Worm (Caenorhabditis elegans) whole organism, L2 larva: ENCODE data around the gene exc-9.

Source experiments
- C34F6.9 ChIP-seq: fragments of 150-350 bp; optimal IDR thresholded peaks from 2 replicates; lab custom pipeline; 2014; ENCODE audit warnings: missing biosample characterization, missing genetic modification characterization
- F13H6.1 ChIP-seq: sonication (generic microtip); optimal IDR thresholded peaks from 2 replicates; lab custom pipeline; 2016; ENCODE audit warnings: missing genetic modification characterization, missing compliant biosample characterization
- R02D3.7 ChIP-seq: fragments of 150-350 bp; optimal IDR thresholded peaks from 2 replicates; lab custom pipeline; 2014; ENCODE audit warnings: missing biosample characterization, missing genetic modification characterization
- Y55F3AM.14 ChIP-seq: fragments of 200-800 bp; sonication (Bioruptor generic); optimal IDR thresholded peaks from 2 replicates; lab custom pipeline; 2018; ENCODE audit warnings: mild to moderate bottlenecking, missing genetic modification characterization, missing compliant biosample characterization
- ZK546.5 ChIP-seq: sonication (generic microtip); optimal IDR thresholded peaks from 2 replicates; lab custom pipeline; 2017; ENCODE audit warnings: missing biosample characterization, missing genetic modification characterization
- alr-1 ChIP-seq: fragments of 150-350 bp; optimal IDR thresholded peaks from 2 replicates; lab custom pipeline; 2014; ENCODE audit warnings: missing biosample characterization, missing genetic modification characterization
- ama-1 ChIP-seq: fragments of 150-350 bp; optimal IDR thresholded peaks from 2 replicates; lab custom pipeline; 2018; ENCODE audit warnings: inconsistent platforms
- ceh-16 ChIP-seq: fragments of 150-350 bp; optimal IDR thresholded peaks from 2 replicates; lab custom pipeline; 2014; ENCODE audit warnings: missing biosample characterization, missing genetic modification characterization
- ceh-82 ChIP-seq: fragments of 150-350 bp; optimal IDR thresholded peaks from 2 replicates; lab custom pipeline; 2014; ENCODE audit warnings: missing biosample characterization, missing genetic modification characterization
- crh-2 ChIP-seq: sonication (generic microtip); optimal IDR thresholded peaks from 2 replicates; lab custom pipeline; 2017; ENCODE audit warnings: missing biosample characterization, missing genetic modification characterization
- dmd-4 ChIP-seq: sonication (generic microtip); optimal IDR thresholded peaks from 2 replicates; lab custom pipeline; 2017; ENCODE audit warnings: missing biosample characterization, missing genetic modification characterization
- egl-27 ChIP-seq: sonication (generic microtip); optimal IDR thresholded peaks from 3 replicates; lab custom pipeline; 2017; ENCODE audit warnings: missing biosample characterization, missing genetic modification reagents, missing genetic modification characterization
- elt-1 ChIP-seq: fragments of 150-350 bp; optimal IDR thresholded peaks from 2 replicates; lab custom pipeline; 2014; ENCODE audit warnings: missing biosample characterization, missing genetic modification characterization
- elt-3 ChIP-seq: sonication (generic microtip); optimal IDR thresholded peaks from 2 replicates; lab custom pipeline; 2017; ENCODE audit warnings: missing biosample characterization, missing genetic modification characterization
- gmeb-1 ChIP-seq: fragments of 150-350 bp; optimal IDR thresholded peaks from 2 replicates; lab custom pipeline; 2014; ENCODE audit warnings: missing biosample characterization, missing genetic modification characterization
- lin-11 ChIP-seq: fragments of 150-350 bp; sonication (generic microtip); optimal IDR thresholded peaks from 2 replicates; lab custom pipeline; 2014; ENCODE audit warnings: missing biosample characterization, missing genetic modification characterization, inconsistent platforms, mixed read lengths
- lin-13 ChIP-seq: fragments of 150-350 bp; optimal IDR thresholded peaks from 2 replicates; lab custom pipeline; 2014; ENCODE audit warnings: missing biosample characterization, missing genetic modification reagents, missing genetic modification characterization
- lsy-2 ChIP-seq, 2 experiments: fragments of 150-350 bp in 1 of 2; sonication (generic microtip) in 1 of 2; optimal IDR thresholded peaks; 2 replicates each; lab custom pipeline; 2014 to 2017; ENCODE audit warnings: missing biosample characterization in 2 of 2, missing genetic modification characterization in 2 of 2
- mab-5 ChIP-seq: fragments of 150-350 bp; optimal IDR thresholded peaks from 2 replicates; lab custom pipeline; 2014; ENCODE audit warnings: missing biosample characterization, missing genetic modification characterization
- mbf-1 ChIP-seq: sonication (generic microtip); optimal IDR thresholded peaks from 2 replicates; lab custom pipeline; 2017; ENCODE audit warnings: missing biosample characterization, missing genetic modification characterization
- mdl-1 ChIP-seq, 2 experiments: fragments of 150-350 bp in 1 of 2; sonication (generic microtip) in 1 of 2; optimal IDR thresholded peaks; 2 replicates each; lab custom pipeline; 2017; ENCODE audit warnings: missing biosample characterization in 2 of 2, missing genetic modification characterization in 2 of 2
- nhr-10 ChIP-seq: sonication (generic microtip); optimal IDR thresholded peaks from 2 replicates; lab custom pipeline; 2017; ENCODE audit warnings: missing biosample characterization, missing genetic modification characterization
- nhr-11 ChIP-seq: fragments of 150-350 bp; optimal IDR thresholded peaks from 2 replicates; lab custom pipeline; 2014; ENCODE audit warnings: missing biosample characterization, missing genetic modification characterization
- nhr-12 ChIP-seq: fragments of 150-350 bp; optimal IDR thresholded peaks from 2 replicates; lab custom pipeline; 2014; ENCODE audit warnings: missing biosample characterization, missing genetic modification characterization
- nhr-129 ChIP-seq: fragments of 150-350 bp; optimal IDR thresholded peaks from 2 replicates; lab custom pipeline; 2014; ENCODE audit warnings: missing biosample characterization, missing genetic modification characterization
- nhr-21 ChIP-seq: fragments of 150-350 bp; optimal IDR thresholded peaks from 2 replicates; lab custom pipeline; 2014; ENCODE audit warnings: missing biosample characterization, missing genetic modification characterization
- nhr-25 ChIP-seq: fragments of 150-350 bp; sonication (generic microtip); optimal IDR thresholded peaks from 3 replicates; lab custom pipeline; 2014; ENCODE audit warnings: missing biosample characterization, missing genetic modification characterization
- nhr-6 ChIP-seq: fragments of 150-350 bp; optimal IDR thresholded peaks from 2 replicates; lab custom pipeline; 2014; ENCODE audit warnings: missing biosample characterization, missing genetic modification characterization
- nhr-77 ChIP-seq: fragments of 150-350 bp; optimal IDR thresholded peaks from 2 replicates; lab custom pipeline; 2014; ENCODE audit warnings: missing biosample characterization, missing genetic modification characterization
- peb-1 ChIP-seq: fragments of 150-350 bp; optimal IDR thresholded peaks from 2 replicates; lab custom pipeline; 2014; ENCODE audit warnings: missing biosample characterization, missing genetic modification characterization
- sem-4 ChIP-seq: fragments of 150-350 bp; optimal IDR thresholded peaks from 2 replicates; lab custom pipeline; 2014; ENCODE audit warnings: missing biosample characterization, missing genetic modification reagents, missing genetic modification characterization
- skn-1 ChIP-seq: sonication (generic microtip); optimal IDR thresholded peaks from 2 replicates; lab custom pipeline; 2017; ENCODE audit warnings: missing biosample characterization, missing genetic modification characterization
- sma-9 ChIP-seq, 2 experiments: fragments of 150-350 bp in 1 of 2; sonication (generic microtip) in 1 of 2; optimal IDR thresholded peaks; 2 replicates each; lab custom pipeline; 2014 to 2016; ENCODE audit warnings: missing genetic modification characterization in 2 of 2, mild to moderate bottlenecking in 1 of 2, missing biosample characterization in 1 of 2, missing compliant biosample characterization in 1 of 2, missing genetic modification reagents in 1 of 2, moderate library complexity in 1 of 2
- snpc-4 ChIP-seq: fragments of 150-350 bp; optimal IDR thresholded peaks from 2 replicates; lab custom pipeline; 2014; ENCODE audit warnings: missing biosample characterization, missing genetic modification characterization
- unc-55 ChIP-seq: fragments of 150-350 bp; sonication (generic microtip); optimal IDR thresholded peaks from 3 replicates; lab custom pipeline; 2014; ENCODE audit warnings: missing biosample characterization, missing genetic modification reagents, missing genetic modification characterization
- zag-1 ChIP-seq: fragments of 150-350 bp; optimal IDR thresholded peaks from 2 replicates; lab custom pipeline; 2014; ENCODE audit warnings: missing biosample characterization, missing genetic modification characterization
- ztf-1 ChIP-seq: fragments of 200-800 bp; sonication (Bioruptor generic); conservative IDR thresholded peaks from 2 replicates; pipeline ENCODE4 v1.3.6; 2022; ENCODE audit warnings: missing genetic modification characterization, missing compliant biosample characterization
- ztf-11 ChIP-seq: sonication (generic microtip); optimal IDR thresholded peaks from 2 replicates; lab custom pipeline; 2017; ENCODE audit warnings: missing biosample characterization, missing genetic modification characterization
- ztf-4 ChIP-seq: fragments of 150-350 bp; optimal IDR thresholded peaks from 2 replicates; lab custom pipeline; 2014; ENCODE audit warnings: missing biosample characterization, missing genetic modification characterization

Gene exc-9

DNA sequence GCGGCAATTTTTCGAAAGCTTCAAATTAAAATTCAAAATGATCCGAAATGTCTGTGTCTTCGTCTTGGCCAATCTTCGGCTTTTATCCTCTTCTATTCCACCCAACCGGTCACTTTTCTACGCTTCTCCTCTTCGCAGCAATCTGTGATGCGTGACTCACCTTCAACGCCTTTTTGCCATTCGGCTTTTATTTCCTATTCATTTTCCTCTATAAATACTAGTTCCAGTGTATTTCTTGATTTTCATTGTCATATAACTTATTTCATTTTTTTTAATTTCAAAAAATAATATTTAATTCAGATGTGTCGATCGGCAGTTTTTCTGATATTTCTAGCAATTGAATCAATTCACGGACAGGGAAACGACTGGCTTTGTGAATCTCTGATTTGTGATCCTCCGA is 20.7 kb downstream of the exc-9 start, which contains the start of gene C49H3.16:
Gene C49H3.16 (plus strand): TSS at position 301 of the 400 bp plus-strand sequence.
- TF ChIP-seq mab-5 (tag; lab: Kevin White, UChicago) (no peak), elt-1 (no peak), elt-3 (no peak), ztf-1 (GFP tag; lab: Robert Waterston, UW) (no peak), egl-27 (tag; lab: Kevin White, UChicago) (no peak), F13H6.1 (no peak), nhr-129 (tag; lab: Kevin White, UChicago) (no peak), nhr-25 (no peak), snpc-4 (tag; lab: Kevin White, UChicago) (no peak)

DNA sequence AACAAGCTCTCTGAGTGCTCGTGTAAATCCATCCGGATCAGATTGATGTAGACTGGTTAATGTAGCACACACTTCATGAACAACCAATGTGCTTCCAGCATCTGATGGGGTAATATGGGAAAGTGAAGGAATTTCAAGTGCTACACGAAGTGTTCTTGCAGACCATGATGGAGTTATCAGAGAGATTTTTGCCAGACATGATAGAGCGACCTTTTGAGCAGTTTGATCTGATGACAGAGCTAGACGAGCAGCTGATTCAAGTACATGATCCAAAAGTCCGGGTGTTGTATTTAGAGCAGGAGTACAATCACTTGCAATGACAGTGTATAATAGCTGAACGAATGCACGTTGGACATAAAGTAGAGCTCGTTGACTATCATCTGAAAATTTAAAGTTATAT is 22.9 kb downstream of the exc-9 start:
- TF ChIP-seq F13H6.1 (no peak), ztf-1 (GFP tag; lab: Robert Waterston, UW) (no peak)
- TF ChIP-seq, all 48 proteins: peak for 0

DNA sequence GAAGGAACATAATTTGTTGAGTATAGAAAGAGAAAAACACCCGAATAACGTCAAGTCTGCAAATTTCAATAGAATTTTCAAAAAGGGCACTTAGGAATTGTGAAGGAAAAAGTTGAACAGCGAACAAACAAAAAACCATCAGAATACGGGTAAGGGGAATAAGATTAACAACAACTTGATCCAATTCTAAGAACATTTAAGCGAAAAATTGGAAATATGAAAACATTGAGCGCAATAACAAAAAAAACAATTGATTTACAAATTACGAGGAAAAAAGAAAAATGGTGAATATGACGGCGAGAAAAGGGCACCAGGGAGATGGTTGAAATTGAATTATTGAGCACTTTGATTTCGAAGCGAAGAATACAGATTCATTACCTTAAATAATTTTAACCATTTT is 23.9 kb downstream of the exc-9 start:
- TF ChIP-seq F13H6.1 = no peak
- no peak for TF ChIP-seq zag-1 (tag; lab: Kevin White, UChicago)
- no peak for TF ChIP-seq R02D3.7
- no peak for TF ChIP-seq skn-1 (tag; lab: Kevin White, UChicago)
- no peak for TF ChIP-seq peb-1 (tag; lab: Kevin White, UChicago)
- no peak for TF ChIP-seq C34F6.9
- no peak for TF ChIP-seq ztf-4
- TF ChIP-seq unc-55 = no peak
- no peak for TF ChIP-seq nhr-10
- no peak for TF ChIP-seq Y55F3AM.14 (GFP tag; lab: Kevin White, UChicago)
- no peak for TF ChIP-seq crh-2 (tag; lab: Kevin White, UChicago)
- no peak for TF ChIP-seq ama-1 (lab: Kevin White, UChicago)
- TF ChIP-seq ZK546.5 (tag; lab: Kevin White, UChicago) = no peak
- no peak for TF ChIP-seq ztf-1 (GFP tag; lab: Robert Waterston, UW)
- TF ChIP-seq sem-4 (tag; lab: Kevin White, UChicago) = no peak

DNA sequence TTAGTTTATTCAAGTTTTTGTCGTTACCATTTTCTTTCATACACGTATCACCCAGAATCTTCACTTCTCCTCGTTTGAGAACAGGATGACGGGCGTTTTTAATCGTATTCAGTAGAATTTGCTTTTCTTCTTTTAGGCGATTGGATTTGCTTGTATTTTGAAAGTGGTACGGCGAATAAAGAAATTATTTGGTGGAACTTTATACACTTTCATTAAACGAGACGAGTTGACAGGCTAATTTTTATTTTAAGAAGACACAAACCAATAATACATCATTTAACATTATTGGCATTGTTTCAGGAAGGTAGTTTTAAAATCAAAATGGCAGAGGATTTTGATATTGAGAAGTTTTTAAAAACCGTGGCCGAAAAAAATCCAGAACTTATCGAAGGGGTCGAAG is 25.8 kb downstream of the exc-9 start, which contains the start of gene C49H3.4:
Gene C49H3.4 (plus strand): TSS at position 301 of the 400 bp plus-strand sequence.
- TF ChIP-seq nhr-129 (tag; lab: Kevin White, UChicago) (no peak), alr-1 (tag; lab: Kevin White, UChicago) (no peak), nhr-25 (no peak)

DNA sequence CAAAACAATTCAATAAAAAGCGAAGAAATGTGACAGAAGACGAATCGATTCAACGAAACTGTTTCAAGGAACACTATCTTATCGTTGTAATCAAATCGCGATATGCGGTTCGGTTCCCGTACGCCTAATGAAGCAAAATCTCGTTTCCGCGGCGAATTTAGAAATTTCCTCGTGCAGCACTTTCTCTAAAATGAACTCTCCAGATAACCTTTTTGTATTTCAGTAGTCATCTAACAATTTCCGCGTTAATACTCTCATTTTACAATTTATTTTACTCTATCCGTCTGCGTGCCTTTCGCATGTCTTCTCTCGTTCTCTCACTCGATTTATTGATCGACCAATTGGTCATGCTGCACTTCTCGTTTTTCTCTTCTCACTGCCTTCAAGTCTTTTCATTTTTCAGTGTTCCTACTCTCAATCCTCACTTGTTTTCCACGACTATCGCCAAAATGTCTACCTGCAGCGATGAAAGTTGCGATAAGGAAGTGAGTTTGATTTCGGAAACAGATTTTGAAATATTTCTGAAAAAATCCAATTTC is 30.6 kb downstream of the exc-9 start, which contains the start of the genes npp-27 and ntl-4:
Gene npp-27 (minus strand): TSS at position 51 of the 539 bp plus-strand sequence.
Gene ntl-4 (plus strand): TSS at position 379 of the 539 bp plus-strand sequence.
- TF ChIP-seq gmeb-1 (tag; lab: Kevin White, UChicago) = no peak
- peak; percentile 50 for TF ChIP-seq crh-2 (tag; lab: Kevin White, UChicago)
- TF ChIP-seq F13H6.1 = peak; percentile 13
- TF ChIP-seq elt-3 = no peak
- TF ChIP-seq lin-13 (GFP tag; lab: Kevin White, UChicago) = peak; percentile 22
- no peak for TF ChIP-seq peb-1 (tag; lab: Kevin White, UChicago)
- TF ChIP-seq C34F6.9 = peak; percentile 72
- TF ChIP-seq sma-9 (GFP tag; optimal IDR thresholded peaks at IDR 0.05; lab: Kevin White, UChicago) = peak; percentile 26
- TF ChIP-seq sma-9 (tag; optimal IDR thresholded peaks at IDR 0.05; lab: Kevin White, UChicago) = no peak
- TF ChIP-seq nhr-77 (tag; lab: Kevin White, UChicago) = no peak
- no peak for TF ChIP-seq mbf-1 (tag; lab: Kevin White, UChicago)
- TF ChIP-seq zag-1 (tag; lab: Kevin White, UChicago) = no peak
- TF ChIP-seq ceh-82 (tag; lab: Kevin White, UChicago) = no peak
- no peak for TF ChIP-seq dmd-4 (tag; lab: Kevin White, UChicago)
- no peak for TF ChIP-seq ztf-11 (tag; lab: Kevin White, UChicago)
- no peak for TF ChIP-seq nhr-21 (tag; lab: Kevin White, UChicago)
- no peak for TF ChIP-seq mab-5 (tag; lab: Kevin White, UChicago)
- TF ChIP-seq ztf-4 = peak; percentile 16
- no peak for TF ChIP-seq mdl-1 (tag; optimal IDR thresholded peaks at IDR 0.05; lab: Kevin White, UChicago)
- no peak for TF ChIP-seq ztf-1 (GFP tag; lab: Robert Waterston, UW)
- peak in 1 of 2 experiments; percentile 38 for TF ChIP-seq lsy-2 (tag; optimal IDR thresholded peaks at IDR 0.05; lab: Kevin White, UChicago)
- TF ChIP-seq nhr-129 (tag; lab: Kevin White, UChicago) = peak; percentile 30
- TF ChIP-seq nhr-11 (tag; lab: Kevin White, UChicago) = no peak
- TF ChIP-seq nhr-25 = peak; percentile 3
- TF ChIP-seq ceh-16 (tag; lab: Kevin White, UChicago) = no peak
- no peak for TF ChIP-seq Y55F3AM.14 (GFP tag; lab: Kevin White, UChicago)
- TF ChIP-seq lin-11 (tag; lab: Kevin White, UChicago) = no peak
- peak; percentile 29 for TF ChIP-seq ama-1 (lab: Kevin White, UChicago)
- no peak for TF ChIP-seq ZK546.5 (tag; lab: Kevin White, UChicago)
- no peak for TF ChIP-seq R02D3.7
- no peak for TF ChIP-seq egl-27 (tag; lab: Kevin White, UChicago)
- peak; percentile 41 for TF ChIP-seq unc-55
- no peak for TF ChIP-seq nhr-6 (tag; lab: Kevin White, UChicago)
- TF ChIP-seq nhr-12 (tag; lab: Kevin White, UChicago) = no peak
- no peak for TF ChIP-seq snpc-4 (tag; lab: Kevin White, UChicago)
